Fruit fly (Drosophila melanogaster): ENCODE results near the gene Acbp5.

Acbp5 gene

DNA sequence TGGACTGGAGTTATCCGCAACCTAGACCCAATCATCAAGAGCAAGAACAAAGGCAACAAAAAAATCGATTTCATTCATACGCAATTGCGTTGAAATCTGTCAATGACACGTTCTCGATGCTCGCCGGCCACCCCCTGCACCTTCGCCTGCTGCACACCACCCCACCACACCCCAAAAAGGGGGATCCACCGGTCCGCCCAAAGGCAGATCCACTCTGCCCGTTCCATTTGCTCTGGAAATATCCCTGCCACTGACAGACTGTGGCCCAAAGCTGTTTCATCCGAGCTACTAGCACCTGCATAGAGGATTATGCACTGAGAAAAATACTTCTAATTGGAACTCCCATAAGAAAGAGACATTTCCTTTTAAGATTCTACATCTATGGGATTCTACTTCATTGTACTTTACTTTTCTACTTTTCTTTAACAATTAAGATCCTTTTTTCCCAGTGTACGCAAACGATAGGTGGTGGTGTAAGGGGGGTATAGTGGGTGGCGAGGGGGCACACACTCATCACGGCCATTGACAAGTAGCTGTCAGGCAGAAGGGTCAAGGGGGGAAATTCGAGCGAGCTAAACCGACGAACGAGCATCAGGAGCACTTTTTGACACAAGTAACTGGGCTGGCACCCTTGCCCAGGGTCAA, 35.5 kb upstream of the Acbp5 start (continued):
- TF ChIP-seq Dref (GFP tag; IDR thresholded peaks at IDR 0.05) (no peak), ase (GFP tag; IDR thresholded peaks at IDR 0.05) (no peak), CG8290 (GFP tag; optimal IDR thresholded peaks at IDR 0.05) (no peak), CG8290 (tag; optimal IDR thresholded peaks at IDR 0.05) (peak in 1 of 2 experiments; percentile 46), CG9932 (GFP tag; IDR thresholded peaks at IDR 0.05) (0 out of 2 replicates have a peak, but pooled peaks have one; percentile 12), Lpt (GFP tag; optimal IDR thresholded peaks at IDR 0.05) (no peak), CG31441 (GFP tag; IDR thresholded peaks at IDR 0.05) (peak; percentile 42), pb (GFP tag; optimal IDR thresholded peaks at IDR 0.05) (no peak), CG33213 (GFP tag; optimal IDR thresholded peaks at IDR 0.05) (no peak), grn (GFP tag; optimal IDR thresholded peaks at IDR 0.05) (no peak), wek (GFP tag; optimal IDR thresholded peaks at IDR 0.05) (no peak), CG11560 (tag; IDR thresholded peaks at IDR 0.05) (no peak), CG34422 (GFP tag; IDR thresholded peaks at IDR 0.05) (peak; percentile 66; the same call in 1 of the 3 replicates), CG17829 (tag; optimal IDR thresholded peaks at IDR 0.05) (peak; percentile 48), shn (GFP tag; optimal IDR thresholded peaks at IDR 0.05) (peak; percentile 6), CG5180 (GFP tag; optimal IDR thresholded peaks at IDR 0.05) (no peak), CG2116 (GFP tag; optimal IDR thresholded peaks at IDR 0.05) (no peak), CG17359 (tag; optimal IDR thresholded peaks at IDR 0.05) (peak; percentile 54), CHES-1-like (GFP tag; optimal IDR thresholded peaks at IDR 0.05) (peak; percentile 25), CoRest (tag; optimal IDR thresholded peaks at IDR 0.05) (peak; percentile 46), Ets65A (GFP tag) (peak; percentile 78), CG6254 (GFP tag; optimal IDR thresholded peaks at IDR 0.05) (no peak)

- TF ChIP-seq CG11456 (GFP tag; IDR thresholded peaks at IDR 0.05) (0 out of 3 replicates have a peak, but pooled peaks have one; percentile 29), Ets65A (GFP tag) (peak; percentile 14), wdn (GFP tag; IDR thresholded peaks at IDR 0.05) (no peak), Med (GFP tag) (peak; percentile 36), trem (tag; optimal IDR thresholded peaks at IDR 0.05) (no peak), amos (GFP tag; IDR thresholded peaks at IDR 0.05; ENCODE audit: partially characterized antibody) (no peak)
These were observed 34.6 kb upstream of the Acbp5 start for dm6 chr3L:8822881-8823435.

dm6 chr3L:8821708-8822660, 33.6 kb upstream of the Acbp5 start:
- TF ChIP-seq pum (GFP tag; optimal IDR thresholded peaks at IDR 0.05) (no peak), amos (GFP tag; IDR thresholded peaks at IDR 0.05; ENCODE audit: partially characterized antibody) (no peak), CG3995 (GFP tag; optimal IDR thresholded peaks at IDR 0.05) (no peak), dmrt11E (tag; optimal IDR thresholded peaks at IDR 0.05) (peak; percentile 13), bsh (GFP tag; optimal IDR thresholded peaks at IDR 0.05) (peak; percentile 17 to 71), lbe (GFP tag; optimal IDR thresholded peaks at IDR 0.05) (peak; percentile 85), gcm (GFP tag; optimal IDR thresholded peaks at IDR 0.05) (no peak), Nf-YC (tag; optimal IDR thresholded peaks at IDR 0.05) (no peak), CG6175 (GFP tag; IDR thresholded peaks at IDR 0.05) (no peak), Ets65A (GFP tag) (peak; percentile 26), D19B (GFP tag; optimal IDR thresholded peaks at IDR 0.05) (no peak), Hsf (GFP tag; optimal IDR thresholded peaks at IDR 0.05) (no peak), bab2 (GFP tag; optimal IDR thresholded peaks at IDR 0.05) (no peak), eve (GFP tag; optimal IDR thresholded peaks at IDR 0.05) (no peak), CG11247 (GFP tag; IDR thresholded peaks at IDR 0.05) (no peak), sens (GFP tag) (peak; percentile 69), Med (GFP tag) (peak; percentile 9), Sin3A (optimal IDR thresholded peaks at IDR 0.05) (no peak), Drgx (GFP tag; IDR thresholded peaks at IDR 0.05) (peak; percentile 85), Deaf1 (tag; optimal IDR thresholded peaks at IDR 0.05) (no peak), corto (GFP tag; optimal IDR thresholded peaks at IDR 0.05) (peak; percentile 80), Hmx (GFP tag; optimal IDR thresholded peaks at IDR 0.05) (no peak), Xrp1 (GFP tag; IDR thresholded peaks at IDR 0.05) (peak; percentile 45; the same call in 1 of the 2 replicates)

Data from whole organism, embryonic.